Worm (Caenorhabditis elegans): ENCODE measurements around the gene T19D12.1.
"Not testable (repeated sequence)": the region's sequence is repeated elsewhere in the genome, so short reads cannot be mapped to it uniquely, and the experiment has no call there.

T19D12.1 gene

DNA sequence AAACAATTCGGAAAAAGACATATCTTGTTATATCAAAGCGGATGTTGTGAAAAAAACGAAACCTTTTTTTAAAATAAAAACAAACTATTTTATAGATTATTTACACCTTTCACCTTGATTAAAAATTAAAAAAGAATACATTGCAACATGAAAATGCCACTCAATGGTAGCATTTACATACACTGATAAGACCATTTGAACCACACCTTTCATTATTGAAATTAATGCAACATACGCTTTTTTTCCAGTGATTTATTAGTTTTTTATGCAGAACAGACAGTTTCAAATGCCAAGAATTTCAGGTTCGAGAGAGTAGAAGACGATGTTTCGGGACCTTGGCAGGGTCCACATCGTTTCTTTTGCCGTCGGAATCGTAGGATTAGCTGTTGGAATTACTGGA, at the start of gene T19D12.1:
Gene T19D12.1, plus strand, starts transcription at position 301 of the 400 bp plus-strand sequence.
- no peak for TF ChIP-seq unc-62 (GFP tag; optimal IDR thresholded peaks at IDR 0.05)

DNA sequence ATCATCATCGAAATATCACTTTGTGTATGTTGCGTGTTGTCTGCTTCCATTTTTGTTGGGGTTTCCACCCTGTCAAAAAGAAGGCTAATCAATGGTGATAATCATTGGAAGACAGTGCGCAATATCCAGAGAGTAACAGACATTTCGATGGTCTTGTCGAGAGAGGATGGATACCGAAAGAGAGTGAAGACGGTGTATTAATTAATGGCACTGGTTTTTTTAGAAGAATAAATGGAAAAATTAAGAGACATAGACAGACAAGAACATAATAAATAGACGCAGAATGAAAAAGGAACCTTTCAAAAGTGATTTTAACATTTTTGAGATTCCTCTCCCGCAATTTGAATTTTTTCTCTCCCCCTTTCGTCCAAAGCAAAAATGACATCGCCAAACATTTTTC, 47.7 kb upstream of the T19D12.1 start:
- no peak for TF ChIP-seq unc-62 (GFP tag; optimal IDR thresholded peaks at IDR 0.05)

DNA sequence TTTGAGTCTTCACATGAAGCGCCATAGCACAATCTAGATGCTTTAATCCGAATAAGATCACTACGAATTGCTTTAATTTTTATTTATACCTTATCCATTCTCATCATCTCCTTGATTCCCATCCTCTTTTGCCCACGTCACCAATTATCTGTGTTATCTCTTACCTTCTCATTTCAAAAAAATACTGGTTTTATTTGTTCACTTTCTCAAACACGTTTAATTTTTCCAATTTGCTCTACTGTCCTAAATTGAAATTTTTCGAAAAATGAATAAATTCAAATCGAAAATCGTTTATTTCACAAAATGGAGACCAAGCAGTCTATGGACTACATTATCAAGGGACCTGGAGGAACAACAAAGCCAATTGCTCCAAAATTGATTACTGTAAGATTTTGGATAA, 44.8 kb upstream of the T19D12.1 start, which contains the start of gene F54H5.3:
Gene F54H5.3, plus strand, starts transcription at position 301 of the 400 bp plus-strand sequence.
- TF ChIP-seq unc-62 (GFP tag; optimal IDR thresholded peaks at IDR 0.05): no peak

DNA sequence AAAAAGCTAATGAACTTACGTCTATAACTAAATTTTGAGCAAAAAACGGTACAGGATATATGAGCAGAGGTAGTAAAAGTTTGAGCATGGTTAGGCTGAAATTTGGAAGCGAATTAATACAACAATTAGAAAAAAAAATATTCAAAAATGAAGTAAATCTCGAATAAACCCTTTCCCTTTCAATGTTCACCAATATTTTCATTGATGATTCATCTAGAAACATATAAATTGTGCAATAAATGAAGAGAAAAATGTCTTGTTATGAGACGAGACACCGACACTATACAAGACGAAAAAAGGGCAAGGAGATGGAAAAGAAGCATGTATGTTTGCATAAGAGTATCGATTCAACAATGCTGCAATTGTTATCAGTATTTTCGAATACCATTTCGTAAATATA, 41.4 kb upstream of the T19D12.1 start, which contains the start of gene F54H5.14:
Gene F54H5.14, minus strand, starts transcription at position 101 of the 400 bp plus-strand sequence.
- TF ChIP-seq unc-62 (GFP tag; optimal IDR thresholded peaks at IDR 0.05): no peak

DNA sequence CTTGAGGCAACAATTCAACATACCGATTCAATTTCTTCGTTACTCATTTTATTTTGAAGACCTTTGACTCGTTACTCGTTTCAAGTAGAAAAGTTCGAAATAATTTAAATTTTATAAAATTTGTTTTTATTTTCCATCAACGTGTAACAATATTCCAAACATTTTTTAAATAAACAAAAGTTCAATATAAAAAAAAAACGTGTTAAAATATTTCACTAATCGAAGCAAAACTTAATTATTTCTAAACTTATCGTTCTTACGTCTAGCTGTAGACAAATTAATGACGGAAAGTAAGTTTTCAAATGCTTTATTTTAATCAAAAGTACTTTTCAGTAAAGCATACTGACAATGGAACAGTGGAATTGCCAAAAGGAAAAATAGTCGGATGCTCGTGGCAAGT, 39.5 kb upstream of the T19D12.1 start, which contains the start of the genes F54H5.5 and F54H5.2:
Gene F54H5.5, minus strand, starts transcription at position 101 of the 400 bp plus-strand sequence.
Gene F54H5.2, plus strand, starts transcription at position 303 of the 400 bp plus-strand sequence.
- not testable (repeated sequence) for TF ChIP-seq unc-62 (GFP tag; optimal IDR thresholded peaks at IDR 0.05)

DNA sequence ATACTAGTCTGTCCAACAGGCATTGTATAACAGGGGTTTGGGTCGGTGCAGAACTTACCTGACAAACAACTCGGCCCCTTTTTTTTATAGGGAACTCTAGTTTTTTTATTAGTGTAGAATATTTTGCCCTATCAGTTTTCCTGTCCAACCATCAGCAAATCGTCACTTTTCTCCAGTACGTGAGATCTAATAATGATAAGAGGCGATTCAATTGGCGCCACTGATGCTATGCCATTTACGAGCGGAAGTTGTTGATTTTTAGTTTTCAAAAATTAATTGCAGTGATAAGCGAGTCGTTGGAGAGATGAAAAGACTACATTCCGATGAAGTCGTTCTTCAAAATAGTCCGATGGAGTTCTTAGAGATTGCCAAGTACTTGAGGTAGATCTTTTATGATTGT, 38.3 kb upstream of the T19D12.1 start:
- no peak for TF ChIP-seq unc-62 (GFP tag; optimal IDR thresholded peaks at IDR 0.05)

DNA sequence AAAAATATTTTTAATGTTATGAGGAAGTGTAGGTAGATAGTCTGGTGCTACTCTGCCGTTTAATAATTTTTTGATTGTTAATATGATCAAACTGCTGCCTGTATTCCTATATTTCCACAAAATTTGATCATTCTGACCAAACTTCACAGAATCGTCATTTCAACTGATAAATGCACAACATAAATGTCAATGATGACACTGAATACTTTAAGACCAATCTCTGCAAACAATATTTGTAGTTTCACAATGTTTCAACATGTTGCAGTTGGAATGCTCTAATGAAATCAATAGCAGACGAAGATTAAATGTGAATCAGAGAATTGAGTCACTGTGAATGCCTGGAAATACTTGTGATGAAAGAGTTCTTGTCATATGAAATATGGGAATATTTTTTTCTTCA, 36.9 kb upstream of the T19D12.1 start:
- TF ChIP-seq unc-62 (GFP tag; optimal IDR thresholded peaks at IDR 0.05): no peak

DNA sequence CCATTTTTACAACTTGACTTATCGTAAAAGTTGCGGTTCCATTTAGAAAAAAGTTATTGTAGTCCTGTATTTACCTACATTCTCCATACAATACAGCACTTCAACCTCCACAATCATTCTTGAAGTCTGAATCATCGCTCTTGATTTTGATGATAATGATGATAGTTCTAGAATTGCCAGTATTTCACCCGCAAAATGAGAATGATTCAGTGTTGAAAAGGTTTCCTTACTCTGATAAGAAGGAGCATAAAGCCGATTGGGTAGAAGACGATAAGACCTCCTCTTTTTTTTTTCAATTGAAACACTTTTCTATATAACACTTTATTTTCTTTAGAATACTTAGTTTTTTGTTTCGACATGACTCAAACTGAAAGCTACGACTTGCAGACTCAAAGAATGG, 35.9 kb upstream of the T19D12.1 start, which contains the start of gene T19D12.4:
Gene T19D12.4, plus strand, starts transcription at position 295 of the 400 bp plus-strand sequence.
- TF ChIP-seq unc-62 (GFP tag; optimal IDR thresholded peaks at IDR 0.05): no peak

DNA sequence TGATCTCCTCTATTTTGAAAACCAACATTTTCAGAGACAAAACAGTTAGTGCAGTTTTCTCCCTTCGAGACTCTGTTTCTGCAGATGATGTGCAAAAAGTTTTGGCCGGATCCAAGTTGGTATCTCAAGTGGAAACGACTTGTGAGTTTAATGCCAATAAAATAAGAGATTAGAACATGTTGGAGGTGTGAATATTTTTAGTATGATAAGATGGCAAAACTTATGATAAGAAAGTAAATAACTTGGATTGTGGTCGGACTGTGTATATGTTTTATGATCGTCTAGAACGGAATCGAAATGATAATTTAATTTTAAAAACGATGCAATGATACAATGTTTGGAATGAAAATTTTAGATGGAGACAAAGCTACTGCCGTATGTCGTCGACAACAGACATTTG, 34.7 kb upstream of the T19D12.1 start:
- TF ChIP-seq unc-62 (GFP tag; optimal IDR thresholded peaks at IDR 0.05): no peak

DNA sequence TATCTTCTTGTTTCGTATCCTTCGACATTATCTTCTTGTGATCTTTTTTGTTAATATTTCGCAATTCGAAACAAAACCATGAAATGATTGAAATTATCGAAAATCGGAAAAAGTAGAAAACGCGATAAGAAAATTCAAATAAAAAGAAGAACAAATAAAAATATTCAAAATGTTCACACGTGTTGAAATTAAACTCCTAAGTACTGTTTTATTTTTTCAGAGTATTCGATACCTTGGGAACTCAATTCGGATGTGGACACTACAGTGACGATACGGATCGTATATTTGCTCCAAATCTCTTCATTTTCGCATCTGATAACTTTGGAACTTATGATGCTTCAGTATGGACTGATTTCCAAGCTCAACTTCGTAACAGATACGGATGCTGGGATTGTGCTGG, 30.6 kb upstream of the T19D12.1 start, which contains the start of gene T19D12.5:
Gene T19D12.5, minus strand, starts transcription at position 101 of the 400 bp plus-strand sequence.
- TF ChIP-seq unc-62 (GFP tag; optimal IDR thresholded peaks at IDR 0.05): no peak

DNA sequence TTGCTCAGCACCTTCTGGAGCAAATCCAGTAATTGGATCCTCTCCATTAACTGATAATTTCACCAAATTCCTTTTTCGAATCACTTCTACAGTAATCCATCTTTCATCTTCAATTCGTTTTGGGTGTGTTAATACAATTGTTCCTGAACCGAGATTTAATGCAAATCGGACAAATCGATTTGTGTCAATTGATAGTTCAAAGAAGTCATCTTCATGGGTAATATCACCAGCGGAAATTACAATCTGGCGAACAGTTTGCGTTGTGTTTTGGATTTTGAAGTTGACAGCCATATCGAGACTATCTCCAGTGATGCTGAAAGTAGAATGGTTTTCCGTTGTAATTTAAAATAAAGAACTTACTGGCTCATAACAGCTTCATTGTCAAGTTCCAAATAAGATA, 28.8 kb upstream of the T19D12.1 start:
- TF ChIP-seq unc-62 (GFP tag; optimal IDR thresholded peaks at IDR 0.05): no peak

DNA sequence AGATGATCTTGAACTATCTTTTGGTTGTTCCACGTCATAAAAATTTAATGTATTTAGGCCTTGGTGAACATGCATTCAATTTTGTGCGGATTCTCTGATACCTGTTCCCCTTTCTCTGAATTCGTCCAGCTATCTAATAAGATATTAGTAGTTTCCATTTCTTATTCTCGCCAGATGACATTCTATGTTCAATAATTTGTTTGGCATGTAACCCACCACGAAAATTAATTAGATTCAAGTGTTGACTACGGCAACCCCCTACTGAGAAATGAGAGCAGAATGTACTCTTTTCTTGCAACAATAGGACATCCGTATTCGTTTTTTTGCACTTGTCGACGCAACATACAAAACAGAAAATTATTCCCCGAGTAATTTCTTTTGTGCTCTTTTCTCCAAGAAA, 24.5 kb upstream of the T19D12.1 start:
- no peak for TF ChIP-seq unc-62 (GFP tag; optimal IDR thresholded peaks at IDR 0.05)

DNA sequence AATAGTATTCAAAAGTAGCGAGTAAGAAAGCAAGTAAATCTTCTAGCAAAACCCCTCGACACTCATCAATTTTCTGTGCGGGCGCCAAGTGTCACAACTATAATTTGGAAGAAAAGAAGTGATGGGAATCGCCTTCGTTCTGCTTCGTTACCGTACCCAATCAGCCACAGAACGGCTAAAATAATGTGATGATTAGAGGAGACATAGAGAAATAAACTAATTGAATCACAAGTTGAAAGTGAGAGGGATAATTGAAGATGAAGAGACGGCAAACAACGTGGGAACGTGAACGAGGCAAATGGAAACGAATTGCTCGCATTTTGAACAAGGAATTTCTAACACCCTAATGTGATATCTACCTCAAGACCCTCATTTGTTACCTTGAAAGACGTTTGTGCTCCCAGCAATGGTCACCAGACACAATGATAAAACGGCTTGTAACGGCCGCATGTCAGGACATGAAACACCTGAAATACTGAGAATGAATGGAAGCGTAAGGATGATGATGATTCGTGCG, 24.0 kb upstream of the T19D12.1 start, which contains the start of gene T19D12.6:
Gene T19D12.6, minus strand, starts transcription at position 467 of the 517 bp plus-strand sequence.
- TF ChIP-seq unc-62 (GFP tag; optimal IDR thresholded peaks at IDR 0.05): no peak

DNA sequence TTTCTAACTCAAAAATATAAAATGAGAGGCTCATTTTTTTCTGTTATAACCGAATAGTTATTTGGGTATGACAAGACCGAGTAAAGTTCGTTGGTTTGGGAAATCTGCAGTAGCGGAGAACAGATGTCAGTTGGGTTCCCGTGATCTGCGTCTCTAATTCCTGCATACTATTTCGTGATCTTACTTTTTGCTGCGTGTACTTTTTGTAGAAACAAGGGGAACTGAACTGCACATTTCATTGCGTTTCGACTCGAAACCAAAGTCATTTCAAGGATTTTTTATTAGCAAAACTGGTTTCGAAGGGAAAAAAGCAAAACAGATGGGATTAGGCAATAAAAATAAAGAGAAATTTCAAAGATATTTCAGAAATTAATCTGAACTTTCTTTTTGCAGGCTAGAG, 19.8 kb upstream of the T19D12.1 start:
- TF ChIP-seq unc-62 (GFP tag; optimal IDR thresholded peaks at IDR 0.05): no peak

DNA sequence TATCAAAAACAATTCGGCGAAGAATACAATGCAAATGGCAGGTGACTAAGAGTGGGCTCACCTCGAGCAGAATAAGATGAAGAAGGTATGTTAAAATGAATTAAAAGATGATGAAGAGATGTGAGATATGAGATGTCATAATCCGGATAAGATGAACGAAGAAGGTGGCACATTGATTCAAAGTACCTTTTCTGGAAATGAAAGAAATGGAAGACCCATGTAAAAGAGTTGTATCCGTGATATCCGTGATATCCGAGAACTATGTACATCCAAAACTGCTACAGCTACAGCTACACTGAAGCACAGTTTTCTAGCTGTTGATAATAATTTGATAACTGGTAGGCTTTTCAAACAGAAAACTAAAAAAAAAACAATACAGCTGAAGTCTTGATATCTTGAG, 17.7 kb upstream of the T19D12.1 start, which contains the start of gene oig-8:
Gene oig-8, minus strand, starts transcription at position 101 of the 400 bp plus-strand sequence.
- TF ChIP-seq unc-62 (GFP tag; optimal IDR thresholded peaks at IDR 0.05): no peak

DNA sequence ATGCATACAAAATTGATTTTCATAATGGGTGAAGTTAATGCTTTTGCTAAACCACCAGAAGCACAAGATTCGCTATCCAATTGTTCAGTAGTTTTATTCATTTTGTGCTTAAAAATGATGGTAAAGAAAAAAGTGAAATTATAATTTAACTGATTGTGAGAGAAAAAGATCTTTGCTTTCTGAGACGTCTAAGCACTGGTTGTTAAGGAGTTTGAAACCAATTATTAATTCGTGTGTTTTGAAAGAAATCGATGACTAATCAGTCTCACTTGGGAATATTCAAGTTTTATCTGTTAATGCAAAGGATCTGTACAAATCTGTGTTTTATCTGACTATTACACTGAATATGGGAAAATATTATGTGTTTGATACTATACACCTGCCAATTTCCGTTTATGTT, 15.0 kb upstream of the T19D12.1 start, which contains the start of gene sra-26:
Gene sra-26, minus strand, starts transcription at position 101 of the 400 bp plus-strand sequence.
- no peak for TF ChIP-seq unc-62 (GFP tag; optimal IDR thresholded peaks at IDR 0.05)

DNA sequence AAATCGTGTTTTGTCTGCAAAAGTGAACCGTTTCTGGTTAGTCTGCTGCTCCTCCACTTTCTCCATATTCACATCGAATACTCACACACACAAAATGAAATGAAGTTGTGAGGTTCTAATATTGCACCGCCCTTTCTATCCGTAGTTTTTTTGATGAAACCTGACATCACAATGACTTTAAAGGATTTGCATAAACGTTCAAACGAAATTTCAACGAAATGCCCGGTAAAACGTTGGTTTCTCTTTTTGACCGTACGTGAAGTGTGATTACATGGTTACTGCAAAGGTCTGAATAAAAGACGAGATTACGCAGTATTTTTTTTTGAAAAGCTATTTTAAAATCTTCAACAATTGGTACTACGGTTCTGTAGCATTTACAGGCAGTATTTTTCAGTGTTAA, 12.4 kb upstream of the T19D12.1 start, which contains the start of gene T19D12.9:
Gene T19D12.9, minus strand, starts transcription at position 101 of the 400 bp plus-strand sequence.
- TF ChIP-seq unc-62 (GFP tag; optimal IDR thresholded peaks at IDR 0.05): no peak
